Fruit fly (Drosophila melanogaster): ENCODE measurements around the gene CG15199.

Gene CG15199

dm6 chrX:11146598-11147176, 5.1 kb upstream of the CG15199 start (continued):
- TF ChIP-seq eg (GFP tag; IDR thresholded peaks at IDR 0.05) (peak; percentile 76), esn (GFP tag; optimal IDR thresholded peaks at IDR 0.05) (peak; percentile 27), CG4318 (GFP tag; optimal IDR thresholded peaks at IDR 0.05) (no peak), fkh (GFP tag; optimal IDR thresholded peaks at IDR 0.05) (no peak), Hr39 (GFP tag; optimal IDR thresholded peaks at IDR 0.05) (peak; percentile 20), CG15336 (GFP tag; IDR thresholded peaks at IDR 0.05) (0 out of 2 replicates have a peak, but pooled peaks have one; percentile 14), CG8319 (GFP tag; optimal IDR thresholded peaks at IDR 0.05) (no peak), CG31627 (GFP tag; optimal IDR thresholded peaks at IDR 0.05) (peak; percentile 30), CG1621 (tag; optimal IDR thresholded peaks at IDR 0.05) (no peak), acj6 (GFP tag; optimal IDR thresholded peaks at IDR 0.05) (peak; percentile 50), Lpt (GFP tag; optimal IDR thresholded peaks at IDR 0.05) (no peak), Ets96B (tag; optimal IDR thresholded peaks at IDR 0.05) (peak; percentile 38), Gug (GFP tag; IDR thresholded peaks at IDR 0.05) (0 out of 2 replicates have a peak, but pooled peaks have one; percentile 9)

- TF ChIP-seq dsx (GFP tag; optimal IDR thresholded peaks at IDR 0.05; ENCODE audit: poor library complexity, severe bottlenecking) (no peak), achi (GFP tag; optimal IDR thresholded peaks at IDR 0.05) (no peak)
These were observed 2.9 kb upstream of the CG15199 start for dm6 chrX:11144575-11144974.

- TF ChIP-seq CG11902 (GFP tag; optimal IDR thresholded peaks at IDR 0.05) (no peak), CG3032 (tag; optimal IDR thresholded peaks at IDR 0.05) (no peak), Sox14 (GFP tag; optimal IDR thresholded peaks at IDR 0.05) (no peak), CG4318 (GFP tag; optimal IDR thresholded peaks at IDR 0.05) (no peak), Hr4 (GFP tag; optimal IDR thresholded peaks at IDR 0.05) (no peak), CG3919 (GFP tag; optimal IDR thresholded peaks at IDR 0.05) (no peak), CG7368 (GFP tag; optimal IDR thresholded peaks at IDR 0.05) (no peak), cyc (GFP tag; optimal IDR thresholded peaks at IDR 0.05) (no peak), CG32006 (GFP tag; optimal IDR thresholded peaks at IDR 0.05) (no peak)
These were observed 2.2 kb upstream of the CG15199 start, which contains the start of gene CG15201 for dm6 chrX:11143820-11144219. CG15201 (plus strand) TSS chrX:11144120.

dm6 chrX:11140163-11140562, 1.5 kb downstream of the CG15199 start, which contains the start of gene ssp7:
ssp7 (minus strand) TSS chrX:11140263.
- TF ChIP-seq CG34406 (GFP tag; optimal IDR thresholded peaks at IDR 0.05), result no peak
- no peak for TF ChIP-seq CG7368 (GFP tag; optimal IDR thresholded peaks at IDR 0.05)

- TF ChIP-seq pdm3 (GFP tag; optimal IDR thresholded peaks at IDR 0.05), result peak; percentile 30
- peak; percentile 74 for TF ChIP-seq CG1621 (tag; optimal IDR thresholded peaks at IDR 0.05)
- TF ChIP-seq OdsH (GFP tag; optimal IDR thresholded peaks at IDR 0.05), result peak; percentile 3
- peak; percentile 6 for TF ChIP-seq fkh (GFP tag; optimal IDR thresholded peaks at IDR 0.05)
- TF ChIP-seq vri (GFP tag; optimal IDR thresholded peaks at IDR 0.05), result peak; percentile 18
- no peak for TF ChIP-seq acj6 (GFP tag; optimal IDR thresholded peaks at IDR 0.05)
- TF ChIP-seq Sox14 (GFP tag; optimal IDR thresholded peaks at IDR 0.05), result peak; percentile 54
- TF ChIP-seq CG32006 (GFP tag; optimal IDR thresholded peaks at IDR 0.05), result peak; percentile 7
- TF ChIP-seq CG10631 (GFP tag; optimal IDR thresholded peaks at IDR 0.05), result peak; percentile 12
- TF ChIP-seq CG3032 (tag; optimal IDR thresholded peaks at IDR 0.05), result peak; percentile 30
- no peak for TF ChIP-seq Eip75B (GFP tag; optimal IDR thresholded peaks at IDR 0.05)
- no peak for TF ChIP-seq CG8319 (GFP tag; optimal IDR thresholded peaks at IDR 0.05)
- TF ChIP-seq dsx (GFP tag; optimal IDR thresholded peaks at IDR 0.05; ENCODE audit: poor library complexity, severe bottlenecking), result peak; percentile 10
- TF ChIP-seq CG8632 (GFP tag; optimal IDR thresholded peaks at IDR 0.05), result no peak
- TF ChIP-seq cyc (GFP tag; optimal IDR thresholded peaks at IDR 0.05), result peak; percentile 7
- TF ChIP-seq CG4318 (GFP tag; optimal IDR thresholded peaks at IDR 0.05), result no peak
- TF ChIP-seq Hr38 (GFP tag; optimal IDR thresholded peaks at IDR 0.05), result no peak
- TF ChIP-seq CG31627 (GFP tag; optimal IDR thresholded peaks at IDR 0.05), result peak; percentile 36
- TF ChIP-seq CG11762 (GFP tag; optimal IDR thresholded peaks at IDR 0.05; ENCODE audit: insufficient read depth), result no peak
- TF ChIP-seq Hr39 (GFP tag; optimal IDR thresholded peaks at IDR 0.05), result peak; percentile 34
These were observed 4.0 kb downstream of the CG15199 start, which contains the start of gene CDK2AP1 for dm6 chrX:11137566-11138186. CDK2AP1 (plus strand) TSS chrX:11137859.
